Worm (Caenorhabditis elegans) whole organism, L3 larva: ENCODE measurements around the gene Y71H2B.11.

Source experiments
- ceh-16 ChIP-seq: sonication (generic microtip); optimal IDR thresholded peaks from 2 replicates; lab custom pipeline; 2017; ENCODE audit warnings: missing biosample characterization, missing genetic modification characterization
- ceh-9 ChIP-seq: sonication (generic microtip); optimal IDR thresholded peaks from 2 replicates; lab custom pipeline; 2018; ENCODE audit warnings: missing biosample characterization, missing genetic modification characterization
- daf-12 ChIP-seq: fragments of 150-350 bp; optimal IDR thresholded peaks from 2 replicates; lab custom pipeline; 2014; ENCODE audit warnings: missing biosample characterization, missing genetic modification reagents, missing genetic modification characterization
- jun-1 ChIP-seq: fragments of 150-350 bp; optimal IDR thresholded peaks from 2 replicates; lab custom pipeline; 2014; ENCODE audit warnings: missing biosample characterization, missing genetic modification reagents, missing genetic modification characterization
- lin-39 ChIP-seq: fragments of 150-350 bp; optimal IDR thresholded peaks from 2 replicates; lab custom pipeline; 2018; ENCODE audit warnings: missing biosample characterization, missing genetic modification reagents, missing genetic modification characterization
- mdl-1 ChIP-seq: fragments of 150-350 bp; optimal IDR thresholded peaks from 2 replicates; lab custom pipeline; 2014; ENCODE audit warnings: missing biosample characterization, missing genetic modification characterization
- nfya-1 ChIP-seq: sonication (generic microtip); optimal IDR thresholded peaks from 2 replicates; lab custom pipeline; 2017; ENCODE audit warnings: missing genetic modification characterization, mild to moderate bottlenecking, missing compliant biosample characterization, antibody characterized with exemption, moderate library complexity; ENCODE audit not compliant: insufficient read depth
- nhr-11 ChIP-seq: fragments of 150-350 bp; optimal IDR thresholded peaks from 2 replicates; lab custom pipeline; 2014; ENCODE audit warnings: missing biosample characterization, missing genetic modification characterization
- nhr-237 ChIP-seq: fragments of 150-350 bp; optimal IDR thresholded peaks from 2 replicates; lab custom pipeline; 2014; ENCODE audit warnings: missing biosample characterization, missing genetic modification characterization
- nhr-43 ChIP-seq: sonication (generic microtip); optimal IDR thresholded peaks from 2 replicates; lab custom pipeline; 2016; ENCODE audit warnings: mild to moderate bottlenecking, missing genetic modification characterization, missing compliant biosample characterization; ENCODE audit not compliant: poor library complexity, severe bottlenecking
- nhr-76 ChIP-seq: fragments of 150-350 bp; sonication (generic microtip); optimal IDR thresholded peaks from 5 replicates; lab custom pipeline; 2014; ENCODE audit warnings: missing biosample characterization, missing genetic modification characterization
- skn-1 ChIP-seq: fragments of 150-350 bp; optimal IDR thresholded peaks from 2 replicates; lab custom pipeline; 2014; ENCODE audit warnings: missing biosample characterization, missing genetic modification characterization
- snpc-4 ChIP-seq: fragments of 150-350 bp; optimal IDR thresholded peaks from 2 replicates; lab custom pipeline; 2014; ENCODE audit warnings: missing biosample characterization, missing genetic modification characterization
- ztf-4 ChIP-seq: fragments of 150-350 bp; optimal IDR thresholded peaks from 2 replicates; lab custom pipeline; 2014; ENCODE audit warnings: missing biosample characterization, missing genetic modification characterization

- TF ChIP-seq ztf-4 (tag; lab: Kevin White, UChicago) (no peak), lin-39 (no peak), nhr-76 (tag; lab: Kevin White, UChicago) (no peak), daf-12 (tag; lab: Kevin White, UChicago) (no peak), nhr-11 (tag; lab: Kevin White, UChicago) (no peak), nfya-1 (tag; lab: Kevin White, UChicago) (no peak), ceh-9 (tag; lab: Kevin White, UChicago) (no peak), ceh-16 (tag; lab: Kevin White, UChicago) (no peak), skn-1 (no peak), mdl-1 (tag; lab: Kevin White, UChicago) (no peak), jun-1 (tag; lab: Kevin White, UChicago) (no peak), nhr-237 (tag; lab: Kevin White, UChicago) (no peak), nhr-43 (tag; lab: Kevin White, UChicago) (no peak), snpc-4 (tag; lab: Kevin White, UChicago) (no peak)
These were observed 24.9 kb downstream of the Y71H2B.11 start, which contains the start of gene acbp-8 for ce11 chrIII:2628690-2629089.
